Worm (Caenorhabditis elegans): ENCODE results near the gene F28H6.8.
A peak's percentile ranks its signal among the peaks of the same experiment; 100 is the strongest.

F28H6.8 gene

ce11 chrX:14146740-14147140 is 12.6 kb upstream of the F28H6.8 start:
- TF ChIP-seq madf-3 (GFP tag; IDR thresholded peaks at IDR 0.05) (no peak), let-607 (tag; optimal IDR thresholded peaks at IDR 0.05) (no peak), nfya-1 (tag; optimal IDR thresholded peaks at IDR 0.05; ENCODE audit: borderline replicate concordance, insufficient read depth) (no peak), ekl-4 (GFP tag; IDR thresholded peaks at IDR 0.05) (0 out of 2 replicates have a peak, but pooled peaks have one; percentile 38), lag-1 (GFP tag; IDR thresholded peaks at IDR 0.05) (no peak), B0035.1 (tag; optimal IDR thresholded peaks at IDR 0.05) (no peak), egl-18 (GFP tag; IDR thresholded peaks at IDR 0.05) (no peak), ama-1 (optimal IDR thresholded peaks at IDR 0.05) (no peak), ama-1 (GFP tag; optimal IDR thresholded peaks at IDR 0.05) (no peak), ceh-91 (GFP tag; IDR thresholded peaks at IDR 0.05) (no peak), fkh-3 (tag; optimal IDR thresholded peaks at IDR 0.05) (no peak), sea-2 (GFP tag; IDR thresholded peaks at IDR 0.05) (no peak), F33H1.4 (GFP tag; IDR thresholded peaks at IDR 0.05) (no peak), T26A5.8 (tag; optimal IDR thresholded peaks at IDR 0.05) (no peak), cebp-1 (GFP tag; IDR thresholded peaks at IDR 0.05) (peak; percentile 56; the same call in 1 of the 2 replicates), cebp-1 (tag; optimal IDR thresholded peaks at IDR 0.05) (peak; percentile 83), athp-1 (tag; optimal IDR thresholded peaks at IDR 0.05) (no peak), let-526 (GFP tag; IDR thresholded peaks at IDR 0.05) (no peak), pbrm-1 (GFP tag; IDR thresholded peaks at IDR 0.05) (0 out of 2 replicates have a peak, but pooled peaks have one; percentile 51), madf-10 (tag; optimal IDR thresholded peaks at IDR 0.05) (no peak), sptf-2 (GFP tag; optimal IDR thresholded peaks at IDR 0.05) (no peak), ztf-28 (GFP tag; IDR thresholded peaks at IDR 0.05) (no peak), F52B5.7 (tag; optimal IDR thresholded peaks at IDR 0.05) (no peak), F22D6.2 (tag; optimal IDR thresholded peaks at IDR 0.05) (no peak), ztf-22 (GFP tag; optimal IDR thresholded peaks at IDR 0.05) (no peak), lin-26 (GFP tag; IDR thresholded peaks at IDR 0.05) (no peak), K12H6.12 (tag; optimal IDR thresholded peaks at IDR 0.05) (peak; percentile 84), ceh-100 (GFP tag; IDR thresholded peaks at IDR 0.05) (no peak), Y56A3A.18 (GFP tag; IDR thresholded peaks at IDR 0.05) (no peak), F57C9.4 (tag; optimal IDR thresholded peaks at IDR 0.05) (no peak), snpc-4 (GFP tag; optimal IDR thresholded peaks at IDR 0.05) (peak; percentile 10), snpc-4 (tag; optimal IDR thresholded peaks at IDR 0.05) (peak in 2 of 4 experiments; percentile 26 to 52), mcd-1 (GFP tag; IDR thresholded peaks at IDR 0.05) (peak; percentile 42; the same call in 1 of the 2 replicates), dpff-1 (tag; optimal IDR thresholded peaks at IDR 0.05) (no peak), mel-28 (tag; optimal IDR thresholded peaks at IDR 0.05; ENCODE audit: borderline replicate concordance) (no peak), nfya-2 (GFP tag; IDR thresholded peaks at IDR 0.05) (no peak), unc-62 (GFP tag; optimal IDR thresholded peaks at IDR 0.05) (no peak), rpc-1 (optimal IDR thresholded peaks at IDR 0.05) (no peak), rpc-1 (tag; optimal IDR thresholded peaks at IDR 0.05) (no peak), Y53G8AR.9 (GFP tag; conservative IDR thresholded peaks at IDR 0.05) (no peak), chd-7 (tag; optimal IDR thresholded peaks at IDR 0.05) (peak; percentile 46), C17E4.6 (GFP tag; IDR thresholded peaks at IDR 0.05) (no peak), die-1 (tag; optimal IDR thresholded peaks at IDR 0.05) (peak; percentile 42), lir-1 (GFP tag; conservative IDR thresholded peaks at IDR 0.05) (no peak), hmg-20 (GFP tag; IDR thresholded peaks at IDR 0.05) (no peak), ztf-6 (GFP tag; IDR thresholded peaks at IDR 0.05) (0 out of 2 replicates have a peak, but pooled peaks have one; percentile 27), hsf-1 (GFP tag; IDR thresholded peaks at IDR 0.05) (no peak), nhr-27 (tag; optimal IDR thresholded peaks at IDR 0.05) (no peak), sdz-38 (tag; optimal IDR thresholded peaks at IDR 0.05) (no peak), nhr-80 (tag; optimal IDR thresholded peaks at IDR 0.05) (peak; percentile 61), dpl-1 (GFP tag; optimal IDR thresholded peaks at IDR 0.05) (no peak)
